Worm (Caenorhabditis elegans): ENCODE measurements around the gene nol-9.
"Not testable (repeated sequence)": the region's sequence is repeated elsewhere in the genome, so short reads cannot be mapped to it uniquely, and the experiment has no call there.

DNA sequence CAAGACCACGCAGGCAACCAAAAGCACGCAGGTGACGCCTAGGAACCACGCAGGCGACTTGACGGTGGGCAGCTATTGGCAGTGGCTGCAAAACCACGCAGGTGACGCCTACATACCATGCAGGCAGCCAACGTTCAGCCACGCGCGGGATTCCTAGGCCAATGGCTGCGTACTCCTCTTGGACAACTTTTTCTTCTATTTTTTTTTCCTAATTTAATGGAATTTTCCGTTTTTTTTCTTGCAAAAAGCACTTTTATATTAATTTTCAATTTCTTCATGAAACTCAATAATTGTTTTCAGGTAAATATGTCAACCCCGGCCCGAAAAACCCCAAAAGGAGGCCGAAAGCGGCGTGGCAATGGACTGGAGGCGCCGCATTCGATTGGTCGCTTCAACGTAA lies 32.9 kb downstream of the nol-9 start, which contains the start of gene Y38H8A.7:
- not testable (repeated sequence) for TF ChIP-seq nhr-237 (tag; optimal IDR thresholded peaks at IDR 0.05); zip-4 (GFP tag; optimal IDR thresholded peaks at IDR 0.05)
